Fruit fly (Drosophila melanogaster): ENCODE measurements around the gene nkd.

The nkd gene

DNA sequence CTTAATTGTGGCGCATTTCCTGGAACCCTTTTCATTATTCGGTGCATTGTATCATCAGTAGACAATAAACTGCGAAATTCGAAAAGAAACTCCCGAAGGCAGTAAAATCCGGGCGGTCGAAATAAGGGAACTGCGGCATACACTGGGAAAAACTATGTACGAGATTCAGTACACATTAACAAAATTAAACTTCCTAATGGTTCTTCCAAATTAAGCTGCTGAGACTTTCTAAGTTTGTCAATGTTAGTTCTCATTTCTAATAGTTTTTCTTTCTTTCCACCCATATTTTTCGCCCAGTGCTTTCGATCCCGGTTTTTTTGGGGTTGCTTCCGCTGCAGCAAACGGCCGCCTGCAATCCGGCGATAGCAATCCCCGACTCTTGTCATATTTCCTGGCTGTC lies 20.4 kb downstream of the nkd start (continued):
- TF ChIP-seq phol (tag; optimal IDR thresholded peaks at IDR 0.05): peak; percentile 82
- peak; percentile 34 for TF ChIP-seq Bteb2 (GFP tag; optimal IDR thresholded peaks at IDR 0.05)
- peak; percentile 84 for TF ChIP-seq lab (GFP tag; optimal IDR thresholded peaks at IDR 0.05)
- TF ChIP-seq Lim3 (GFP tag; IDR thresholded peaks at IDR 0.05): no peak
- no peak for TF ChIP-seq cas (GFP tag; IDR thresholded peaks at IDR 0.05)
- peak; percentile 72 for TF ChIP-seq ewg (GFP tag; optimal IDR thresholded peaks at IDR 0.05)
- no peak for TF ChIP-seq Hmx (GFP tag; optimal IDR thresholded peaks at IDR 0.05)
- peak; percentile 53; the same call in 1 of the 3 replicates for TF ChIP-seq CG11560 (tag; IDR thresholded peaks at IDR 0.05)
- no peak for TF ChIP-seq ash1 (GFP tag; optimal IDR thresholded peaks at IDR 0.05)
- TF ChIP-seq CG9215 (GFP tag; IDR thresholded peaks at IDR 0.05): peak; percentile 33; the same call in 1 of the 2 replicates
- TF ChIP-seq nerfin-1 (tag; optimal IDR thresholded peaks at IDR 0.05): peak; percentile 75
- TF ChIP-seq danr (GFP tag; IDR thresholded peaks at IDR 0.05): 0 out of 2 replicates have a peak, but pooled peaks have one; percentile 24
- TF ChIP-seq lov (optimal IDR thresholded peaks at IDR 0.05): no peak
- peak; percentile 92 for TF ChIP-seq lov (GFP tag; IDR thresholded peaks at IDR 0.05)
- peak; percentile 71 for TF ChIP-seq CG7786 (GFP tag; optimal IDR thresholded peaks at IDR 0.05)
- TF ChIP-seq CG7271 (tag; optimal IDR thresholded peaks at IDR 0.05): no peak
- TF ChIP-seq bbx (GFP tag; IDR thresholded peaks at IDR 0.05; ENCODE audit: partially characterized antibody): no peak
- peak; percentile 86 for TF ChIP-seq CG17829 (tag; optimal IDR thresholded peaks at IDR 0.05)
- TF ChIP-seq E2f2 (GFP tag; IDR thresholded peaks at IDR 0.05): peak; percentile 50; the same call in 1 of the 2 replicates
- TF ChIP-seq croc (GFP tag; conservative IDR thresholded peaks at IDR 0.05): peak; percentile 79
- TF ChIP-seq gsb (GFP tag; IDR thresholded peaks at IDR 0.05): peak; percentile 45; the same call in 1 of the 2 replicates
- peak; percentile 52 for TF ChIP-seq CG8290 (GFP tag; optimal IDR thresholded peaks at IDR 0.05)
- peak; percentile 21 to 31 for TF ChIP-seq CG8290 (tag; optimal IDR thresholded peaks at IDR 0.05)
- TF ChIP-seq Gug (GFP tag; IDR thresholded peaks at IDR 0.05): peak; percentile 72; the same call in 3 of the 4 replicates
- peak; percentile 63 for TF ChIP-seq CG13624 (GFP tag; optimal IDR thresholded peaks at IDR 0.05)
- TF ChIP-seq CG12071 (GFP tag; optimal IDR thresholded peaks at IDR 0.05): no peak
- TF ChIP-seq CG31224 (GFP tag; IDR thresholded peaks at IDR 0.05): no peak
- no peak for TF ChIP-seq vnd (GFP tag; IDR thresholded peaks at IDR 0.05; ENCODE audit: partially characterized antibody)
- peak; percentile 79 for TF ChIP-seq CoRest (tag; optimal IDR thresholded peaks at IDR 0.05)
- peak; percentile 81 for TF ChIP-seq CG4404 (GFP tag; IDR thresholded peaks at IDR 0.05)
- no peak for TF ChIP-seq abd-A (tag; optimal IDR thresholded peaks at IDR 0.05)
- peak; percentile 98 for TF ChIP-seq sens (GFP tag)
- TF ChIP-seq CG8765 (GFP tag; IDR thresholded peaks at IDR 0.05): peak; percentile 81
- peak; percentile 51 for TF ChIP-seq CG12942 (GFP tag; optimal IDR thresholded peaks at IDR 0.05)
- TF ChIP-seq br (optimal IDR thresholded peaks at IDR 0.05): no peak
- no peak for TF ChIP-seq Lpt (GFP tag; optimal IDR thresholded peaks at IDR 0.05)
- no peak for TF ChIP-seq mirr (GFP tag; optimal IDR thresholded peaks at IDR 0.05)
- TF ChIP-seq CG2875 (GFP tag; optimal IDR thresholded peaks at IDR 0.05): peak; percentile 69
- TF ChIP-seq gcm2 (GFP tag; optimal IDR thresholded peaks at IDR 0.05): peak; percentile 76
- TF ChIP-seq Nf-YB (GFP tag; optimal IDR thresholded peaks at IDR 0.05): peak; percentile 56
- peak; percentile 39; the same call in 1 of the 2 replicates for TF ChIP-seq CG3847 (GFP tag; IDR thresholded peaks at IDR 0.05)
- TF ChIP-seq dati (GFP tag; IDR thresholded peaks at IDR 0.05): peak; percentile 66; the same call in 1 of the 2 replicates
- peak; percentile 84 for TF ChIP-seq zf30C (GFP tag; optimal IDR thresholded peaks at IDR 0.05)
- TF ChIP-seq CG16815 (GFP tag; optimal IDR thresholded peaks at IDR 0.05): peak; percentile 71
- TF ChIP-seq fd64A (GFP tag; optimal IDR thresholded peaks at IDR 0.05): peak; percentile 60
- TF ChIP-seq Usf (GFP tag; optimal IDR thresholded peaks at IDR 0.05): peak; percentile 38
- peak; percentile 66 for TF ChIP-seq CG14965 (GFP tag; optimal IDR thresholded peaks at IDR 0.05; ENCODE audit: borderline replicate concordance)
- no peak for TF ChIP-seq pros (GFP tag; optimal IDR thresholded peaks at IDR 0.05)
- peak; percentile 74 for TF ChIP-seq Atf-2 (GFP tag; optimal IDR thresholded peaks at IDR 0.05)
- TF ChIP-seq Hr3 (GFP tag; optimal IDR thresholded peaks at IDR 0.05): peak; percentile 71
- TF ChIP-seq CkIIα-i1 (GFP tag; IDR thresholded peaks at IDR 0.05): no peak
- peak; percentile 55 for TF ChIP-seq CG14710 (tag; optimal IDR thresholded peaks at IDR 0.05)
